Worm (Caenorhabditis elegans): Measurements from ENCODE around the gene C05G5.5.

Gene C05G5.5

ce11 chrX:14790320-14791048 is 29.6 kb upstream of the C05G5.5 start, which contains the start of gene tatn-1 (continued):
- TF ChIP-seq elt-2 (tag; optimal IDR thresholded peaks at IDR 0.05) (peak; percentile 98), skn-1 (tag; optimal IDR thresholded peaks at IDR 0.05) (peak; percentile 53), nhr-25 (tag; optimal IDR thresholded peaks at IDR 0.05) (peak; percentile 98), nhr-11 (tag; optimal IDR thresholded peaks at IDR 0.05) (no peak), unc-39 (tag; optimal IDR thresholded peaks at IDR 0.05) (no peak), fos-1 (tag; optimal IDR thresholded peaks at IDR 0.05) (no peak), egl-27 (tag; optimal IDR thresholded peaks at IDR 0.05) (no peak), nhr-77 (tag; optimal IDR thresholded peaks at IDR 0.05) (peak; percentile 9), elt-1 (tag; optimal IDR thresholded peaks at IDR 0.05) (peak; percentile 97), nfya-1 (tag; optimal IDR thresholded peaks at IDR 0.05; ENCODE audit: insufficient read depth) (peak; percentile 16), ama-1 (optimal IDR thresholded peaks at IDR 0.05) (no peak), pha-4 (tag; optimal IDR thresholded peaks at IDR 0.05) (no peak), lin-39 (tag; optimal IDR thresholded peaks at IDR 0.05) (no peak), lsy-12 (tag; optimal IDR thresholded peaks at IDR 0.05) (no peak), ztf-11 (tag; optimal IDR thresholded peaks at IDR 0.05) (no peak), mml-1 (tag; optimal IDR thresholded peaks at IDR 0.05) (no peak), jun-1 (tag; optimal IDR thresholded peaks at IDR 0.05) (peak; percentile 83), lin-15B (tag; optimal IDR thresholded peaks at IDR 0.05) (no peak), ZK546.5 (tag; optimal IDR thresholded peaks at IDR 0.05) (no peak), eor-1 (tag; optimal IDR thresholded peaks at IDR 0.05) (no peak), nhr-67 (tag; optimal IDR thresholded peaks at IDR 0.05) (no peak), fkh-10 (GFP tag; optimal IDR thresholded peaks at IDR 0.05) (no peak)

ce11 chrX:14787557-14787932 is 26.6 kb upstream of the C05G5.5 start:
- peak; percentile 36 for TF ChIP-seq pqm-1 (tag; optimal IDR thresholded peaks at IDR 0.05)
- TF ChIP-seq tbx-2 (tag; optimal IDR thresholded peaks at IDR 0.05), result no peak
- TF ChIP-seq elt-2 (tag; optimal IDR thresholded peaks at IDR 0.05), result peak; percentile 72
- peak; percentile 41 for TF ChIP-seq nhr-25 (tag; optimal IDR thresholded peaks at IDR 0.05)
- no peak for TF ChIP-seq fkh-10 (GFP tag; optimal IDR thresholded peaks at IDR 0.05)
- no peak for TF ChIP-seq nfya-1 (tag; optimal IDR thresholded peaks at IDR 0.05; ENCODE audit: insufficient read depth)

- no peak for TF ChIP-seq ztf-11 (tag; optimal IDR thresholded peaks at IDR 0.05)
- peak; percentile 66 for TF ChIP-seq nhr-25 (tag; optimal IDR thresholded peaks at IDR 0.05)
- TF ChIP-seq nhr-23 (tag; optimal IDR thresholded peaks at IDR 0.05), result peak; percentile 23
- TF ChIP-seq elt-2 (tag; optimal IDR thresholded peaks at IDR 0.05), result peak; percentile 58
- TF ChIP-seq lsy-12 (tag; optimal IDR thresholded peaks at IDR 0.05), result no peak
- TF ChIP-seq nfya-1 (tag; optimal IDR thresholded peaks at IDR 0.05; ENCODE audit: insufficient read depth), result peak; percentile 15
- TF ChIP-seq elt-1 (tag; optimal IDR thresholded peaks at IDR 0.05), result no peak
- no peak for TF ChIP-seq nhr-12 (tag; optimal IDR thresholded peaks at IDR 0.05)
- peak; percentile 9 for TF ChIP-seq jun-1 (tag; optimal IDR thresholded peaks at IDR 0.05)
- peak; percentile 59 for TF ChIP-seq nhr-43 (tag; optimal IDR thresholded peaks at IDR 0.05; ENCODE audit: poor library complexity, severe bottlenecking)
- TF ChIP-seq mdl-1 (tag; optimal IDR thresholded peaks at IDR 0.05), result peak; percentile 49
Observed at ce11 chrX:14786821-14787556, 26.1 kb upstream of the C05G5.5 start.

DNA sequence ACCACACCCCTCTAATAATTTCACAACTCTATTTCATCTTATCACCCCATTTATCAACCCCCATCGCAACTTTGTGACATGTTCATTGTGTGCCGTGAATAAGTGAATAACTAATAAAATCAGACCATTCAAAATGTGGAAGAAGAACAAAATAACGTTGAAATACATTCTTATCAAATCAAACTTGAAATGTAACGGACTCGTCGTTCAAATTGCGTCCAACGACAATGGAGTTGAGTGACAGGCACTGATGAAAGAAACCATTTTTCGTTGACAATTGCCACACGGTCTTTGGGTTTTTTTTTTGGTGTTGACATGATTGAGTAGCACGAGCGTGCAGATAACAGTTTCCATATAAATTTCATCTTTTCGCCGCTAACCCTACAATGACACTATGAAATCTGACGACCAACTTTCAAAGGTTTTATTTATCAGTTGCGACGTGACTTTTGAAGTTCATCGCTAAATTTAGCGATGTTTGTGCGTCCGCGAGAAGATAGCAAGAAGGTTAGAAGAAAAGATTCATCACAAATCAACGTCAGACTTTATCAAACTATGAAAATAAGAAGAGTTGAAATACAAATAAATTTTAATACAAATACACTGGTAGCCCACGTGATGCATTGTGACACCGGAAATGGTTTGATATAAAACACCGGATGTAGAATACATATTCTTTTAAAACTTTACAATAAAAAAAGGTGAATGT is 22.7 kb upstream of the C05G5.5 start:
- TF ChIP-seq pqm-1 (tag; optimal IDR thresholded peaks at IDR 0.05) (peak; percentile 48), nhr-67 (tag; optimal IDR thresholded peaks at IDR 0.05) (no peak), elt-2 (tag; optimal IDR thresholded peaks at IDR 0.05) (peak; percentile 91), nhr-43 (tag; optimal IDR thresholded peaks at IDR 0.05; ENCODE audit: poor library complexity, severe bottlenecking) (no peak), jun-1 (tag; optimal IDR thresholded peaks at IDR 0.05) (peak; percentile 23), mdl-1 (tag; optimal IDR thresholded peaks at IDR 0.05) (peak; percentile 40), egl-27 (tag; optimal IDR thresholded peaks at IDR 0.05) (no peak), lin-15B (tag; optimal IDR thresholded peaks at IDR 0.05) (no peak)

DNA sequence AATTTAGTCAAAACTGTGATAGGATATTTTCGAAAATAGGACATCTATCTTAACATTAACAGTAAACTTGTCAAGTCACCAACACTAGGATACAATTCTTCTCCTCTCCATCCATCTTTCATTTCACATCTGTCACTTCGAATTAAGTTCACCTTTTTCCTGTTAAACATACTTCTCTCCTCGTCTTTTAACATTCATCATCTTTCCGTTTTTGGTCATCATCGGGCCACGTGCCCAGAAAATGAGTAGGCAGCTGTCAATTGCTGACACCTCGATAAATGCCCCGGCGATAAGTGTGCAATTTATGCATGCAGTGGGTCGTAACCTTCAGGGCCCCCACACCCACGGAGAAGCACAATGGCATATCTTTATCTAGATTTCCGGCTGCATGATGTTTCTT is 19.3 kb upstream of the C05G5.5 start:
- TF ChIP-seq fos-1 (tag; optimal IDR thresholded peaks at IDR 0.05) (no peak), nhr-43 (tag; optimal IDR thresholded peaks at IDR 0.05; ENCODE audit: poor library complexity, severe bottlenecking) (peak; percentile 35), nhr-23 (tag; optimal IDR thresholded peaks at IDR 0.05) (peak; percentile 55)
